Worm (Caenorhabditis elegans): Measurements from ENCODE around the gene F47B8.10.
"Not testable (repeated sequence)": the region's sequence is repeated elsewhere in the genome, so short reads cannot be mapped to it uniquely, and the experiment has no call there.

F47B8.10 gene

DNA sequence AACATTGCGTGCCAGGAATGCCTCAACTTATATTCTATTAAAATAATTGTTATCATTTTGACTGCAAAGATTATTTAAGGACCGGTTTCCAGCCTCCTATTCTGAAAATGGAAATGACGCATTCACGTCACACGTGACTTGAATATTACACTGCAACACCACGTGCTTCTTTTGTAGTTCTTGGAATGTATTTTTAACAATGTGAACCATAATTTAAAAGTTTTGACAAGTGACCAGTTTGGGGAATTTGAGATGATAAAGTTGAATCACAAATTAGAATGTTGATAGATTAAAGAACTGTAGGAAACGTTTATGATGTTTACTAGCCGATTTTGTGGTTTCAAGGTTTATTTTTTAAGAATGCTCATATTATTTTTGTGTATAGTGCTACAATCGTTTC is at the start of gene F47B8.10:
F47B8.10 (plus strand) TSS at position 301 of the 400 bp plus-strand sequence.
- no peak for TF ChIP-seq flt-1 (GFP tag; IDR thresholded peaks at IDR 0.05)
- no peak for TF ChIP-seq tab-1 (GFP tag; IDR thresholded peaks at IDR 0.05)
- no peak for TF ChIP-seq cog-1 (tag; optimal IDR thresholded peaks at IDR 0.05)
- no peak for TF ChIP-seq med-1 (GFP tag; optimal IDR thresholded peaks at IDR 0.05; ENCODE audit: insufficient read depth)
- no peak for TF ChIP-seq ref-1 (GFP tag; conservative IDR thresholded peaks at IDR 0.05)
- TF ChIP-seq ztf-23 (GFP tag; IDR thresholded peaks at IDR 0.05) = no peak
- no peak for TF ChIP-seq T22C8.4 (GFP tag; IDR thresholded peaks at IDR 0.05)
- no peak for TF ChIP-seq ztf-29 (GFP tag; IDR thresholded peaks at IDR 0.05)
- no peak for TF ChIP-seq klf-2 (GFP tag; conservative IDR thresholded peaks at IDR 0.05)

- TF ChIP-seq T22C8.4 (GFP tag; IDR thresholded peaks at IDR 0.05) (no peak), flt-1 (GFP tag; IDR thresholded peaks at IDR 0.05) (no peak), ztf-23 (GFP tag; IDR thresholded peaks at IDR 0.05) (no peak), tab-1 (GFP tag; IDR thresholded peaks at IDR 0.05) (no peak), ztf-29 (GFP tag; IDR thresholded peaks at IDR 0.05) (no peak), ref-1 (GFP tag; conservative IDR thresholded peaks at IDR 0.05) (no peak), med-1 (GFP tag; optimal IDR thresholded peaks at IDR 0.05; ENCODE audit: insufficient read depth) (no peak), klf-2 (GFP tag; conservative IDR thresholded peaks at IDR 0.05) (no peak), cog-1 (tag; optimal IDR thresholded peaks at IDR 0.05) (no peak)
Measured at ce11 chrV:14293667-14294194, 48.0 kb upstream of the F47B8.10 start, which contains the start of gene F14D7.2. F14D7.2 (minus strand) TSS chrV:14293717.

DNA sequence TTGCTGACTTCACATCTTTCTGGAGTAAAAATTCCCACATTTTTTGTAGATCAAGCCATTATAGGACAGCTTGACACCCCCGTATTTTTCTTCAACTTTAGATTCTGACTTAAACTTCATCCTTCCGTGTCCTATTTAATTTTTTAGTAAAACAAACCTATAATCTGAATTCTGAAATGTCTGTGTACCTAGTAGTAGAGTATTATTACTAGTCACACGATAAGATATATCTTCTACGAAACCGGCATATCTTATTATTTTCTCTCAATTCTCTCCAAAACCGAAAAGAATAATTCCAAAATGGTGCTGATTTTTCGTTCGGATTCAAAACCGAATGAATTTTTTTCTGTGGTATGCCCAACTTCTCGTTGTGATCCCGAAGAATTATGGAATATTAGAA is 47.4 kb upstream of the F47B8.10 start, which contains the start of gene F14D7.9:
F14D7.9 (plus strand) TSS at position 301 of the 400 bp plus-strand sequence.
- TF ChIP-seq ztf-29 (GFP tag; IDR thresholded peaks at IDR 0.05) = no peak
- TF ChIP-seq T22C8.4 (GFP tag; IDR thresholded peaks at IDR 0.05) = no peak
- TF ChIP-seq tab-1 (GFP tag; IDR thresholded peaks at IDR 0.05) = no peak
- no peak for TF ChIP-seq klf-2 (GFP tag; conservative IDR thresholded peaks at IDR 0.05)
- TF ChIP-seq flt-1 (GFP tag; IDR thresholded peaks at IDR 0.05) = no peak
- no peak for TF ChIP-seq ref-1 (GFP tag; conservative IDR thresholded peaks at IDR 0.05)
- no peak for TF ChIP-seq ztf-23 (GFP tag; IDR thresholded peaks at IDR 0.05)
- no peak for TF ChIP-seq med-1 (GFP tag; optimal IDR thresholded peaks at IDR 0.05; ENCODE audit: insufficient read depth)
- no peak for TF ChIP-seq cog-1 (tag; optimal IDR thresholded peaks at IDR 0.05)

ce11 chrV:14296499-14296898 is 45.3 kb upstream of the F47B8.10 start, which contains the start of gene F14D7.3:
F14D7.3 (plus strand) TSS chrV:14296799.
- TF ChIP-seq ztf-23 (GFP tag; IDR thresholded peaks at IDR 0.05) (no peak), flt-1 (GFP tag; IDR thresholded peaks at IDR 0.05) (no peak), tab-1 (GFP tag; IDR thresholded peaks at IDR 0.05) (no peak), T22C8.4 (GFP tag; IDR thresholded peaks at IDR 0.05) (no peak), klf-2 (GFP tag; conservative IDR thresholded peaks at IDR 0.05) (no peak), med-1 (GFP tag; optimal IDR thresholded peaks at IDR 0.05; ENCODE audit: insufficient read depth) (no peak), ztf-29 (GFP tag; IDR thresholded peaks at IDR 0.05) (no peak), cog-1 (tag; optimal IDR thresholded peaks at IDR 0.05) (no peak), ref-1 (GFP tag; conservative IDR thresholded peaks at IDR 0.05) (no peak)

DNA sequence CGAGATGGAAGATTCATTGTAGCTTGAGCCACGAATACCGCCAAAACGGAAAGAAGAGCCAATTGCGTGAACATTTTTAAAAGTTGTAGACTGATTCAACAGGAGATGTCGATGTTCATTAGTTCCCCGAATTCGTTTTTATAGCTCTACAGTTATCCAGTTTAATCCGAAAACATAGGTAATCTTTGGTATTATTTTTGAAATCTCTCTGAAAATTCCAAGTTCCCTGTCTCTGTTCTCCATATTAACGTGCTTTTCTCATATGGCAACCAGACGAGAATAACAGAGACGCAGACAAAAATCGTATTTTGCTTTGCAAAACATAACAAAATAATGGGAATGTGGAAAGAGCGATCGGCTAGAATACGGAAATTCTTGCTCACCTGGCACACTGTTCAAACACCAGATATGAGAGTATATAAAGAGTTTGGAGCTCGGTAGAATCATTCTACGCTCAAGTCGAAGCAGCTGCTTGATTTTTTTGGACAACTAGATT is 42.2 kb upstream of the F47B8.10 start, which contains the start of the genes spig-3 and F14D7.12:
spig-3 (minus strand) TSS at position 101 of the 496 bp plus-strand sequence.
F14D7.12 (plus strand) TSS at position 446 of the 496 bp plus-strand sequence.
- TF ChIP-seq med-1 (GFP tag; optimal IDR thresholded peaks at IDR 0.05; ENCODE audit: insufficient read depth) = no peak
- no peak for TF ChIP-seq klf-2 (GFP tag; conservative IDR thresholded peaks at IDR 0.05)
- no peak for TF ChIP-seq ztf-23 (GFP tag; IDR thresholded peaks at IDR 0.05)
- TF ChIP-seq ztf-29 (GFP tag; IDR thresholded peaks at IDR 0.05) = no peak
- TF ChIP-seq cog-1 (tag; optimal IDR thresholded peaks at IDR 0.05) = no peak

DNA sequence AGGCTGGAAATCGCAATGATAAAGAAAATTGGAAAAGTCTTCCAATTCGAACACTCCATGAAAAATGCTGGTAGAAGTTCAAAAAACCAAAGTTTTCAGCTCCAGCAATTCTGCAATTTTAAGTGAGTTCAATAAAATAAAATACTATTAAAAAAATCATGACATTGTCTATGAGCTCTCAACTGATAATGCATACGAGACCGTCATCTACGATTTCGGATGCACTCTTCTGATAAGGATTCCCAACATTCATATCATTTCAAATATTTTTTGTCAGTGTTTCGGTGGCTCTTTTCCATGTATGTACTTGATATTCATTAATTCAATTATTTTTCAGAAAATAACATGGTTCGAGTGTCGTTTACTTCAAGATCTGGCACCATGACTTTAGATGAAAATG is 40.7 kb upstream of the F47B8.10 start, which contains the start of gene F14D7.6:
F14D7.6 (plus strand) TSS at position 338 of the 400 bp plus-strand sequence.
- TF ChIP-seq flt-1 (GFP tag; IDR thresholded peaks at IDR 0.05) (no peak), ztf-29 (GFP tag; IDR thresholded peaks at IDR 0.05) (no peak), klf-2 (GFP tag; conservative IDR thresholded peaks at IDR 0.05) (no peak), ztf-23 (GFP tag; IDR thresholded peaks at IDR 0.05) (no peak), T22C8.4 (GFP tag; IDR thresholded peaks at IDR 0.05) (no peak), cog-1 (tag; optimal IDR thresholded peaks at IDR 0.05) (no peak), ref-1 (GFP tag; conservative IDR thresholded peaks at IDR 0.05) (no peak), tab-1 (GFP tag; IDR thresholded peaks at IDR 0.05) (no peak), med-1 (GFP tag; optimal IDR thresholded peaks at IDR 0.05; ENCODE audit: insufficient read depth) (no peak)

DNA sequence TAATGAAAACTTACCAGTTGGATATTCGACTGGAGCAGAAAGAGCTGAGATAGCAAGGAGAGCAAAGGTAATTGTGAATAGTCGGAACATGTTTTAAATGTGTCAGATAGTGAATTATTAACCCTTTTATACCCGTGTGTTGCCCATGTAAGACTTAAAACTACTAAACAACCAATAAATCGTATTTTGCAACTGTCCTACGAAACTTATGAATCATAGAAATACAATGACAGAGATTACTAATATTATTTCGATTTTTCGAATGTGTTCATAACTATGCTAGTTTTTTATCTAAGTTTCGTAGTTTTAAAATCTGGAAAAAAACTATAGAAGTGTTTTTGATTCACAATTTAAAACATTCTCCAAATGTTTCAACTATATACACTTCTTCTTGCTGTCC is 35.0 kb upstream of the F47B8.10 start, which contains the start of gene spig-4:
spig-4 (minus strand) TSS at position 101 of the 400 bp plus-strand sequence.
- TF ChIP-seq med-1 (GFP tag; optimal IDR thresholded peaks at IDR 0.05; ENCODE audit: insufficient read depth); tab-1 (GFP tag; IDR thresholded peaks at IDR 0.05); ztf-29 (GFP tag; IDR thresholded peaks at IDR 0.05): not testable (repeated sequence)

DNA sequence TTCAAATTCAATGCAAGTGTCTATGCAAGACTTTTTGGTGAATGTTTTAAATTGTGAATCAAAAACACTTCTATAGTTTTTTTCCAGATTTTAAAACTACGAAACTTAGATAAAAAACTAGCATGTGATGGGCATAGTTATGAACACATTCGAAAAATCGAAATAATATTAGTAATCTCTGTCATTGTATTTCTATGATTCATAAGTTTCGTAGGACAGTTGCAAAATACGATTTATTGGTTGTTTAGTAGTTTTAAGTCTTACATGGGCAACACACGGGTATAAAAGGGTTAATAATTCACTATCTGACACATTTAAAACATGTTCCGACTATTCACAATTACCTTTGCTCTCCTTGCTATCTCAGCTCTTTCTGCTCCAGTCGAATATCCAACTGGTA is 33.6 kb upstream of the F47B8.10 start, which contains the start of gene spig-5:
spig-5 (plus strand) TSS at position 301 of the 400 bp plus-strand sequence.
- not testable (repeated sequence) for TF ChIP-seq flt-1, ztf-29, T22C8.4 (GFP tag; IDR thresholded peaks at IDR 0.05)

- TF ChIP-seq med-1 (GFP tag; optimal IDR thresholded peaks at IDR 0.05; ENCODE audit: insufficient read depth); ref-1 (GFP tag; conservative IDR thresholded peaks at IDR 0.05); tab-1 (GFP tag; IDR thresholded peaks at IDR 0.05): not testable (repeated sequence)
Measured at ce11 chrV:14309632-14310031, 32.1 kb upstream of the F47B8.10 start, which contains the start of gene F14D7.14. F14D7.14 (plus strand) TSS chrV:14309932.

DNA sequence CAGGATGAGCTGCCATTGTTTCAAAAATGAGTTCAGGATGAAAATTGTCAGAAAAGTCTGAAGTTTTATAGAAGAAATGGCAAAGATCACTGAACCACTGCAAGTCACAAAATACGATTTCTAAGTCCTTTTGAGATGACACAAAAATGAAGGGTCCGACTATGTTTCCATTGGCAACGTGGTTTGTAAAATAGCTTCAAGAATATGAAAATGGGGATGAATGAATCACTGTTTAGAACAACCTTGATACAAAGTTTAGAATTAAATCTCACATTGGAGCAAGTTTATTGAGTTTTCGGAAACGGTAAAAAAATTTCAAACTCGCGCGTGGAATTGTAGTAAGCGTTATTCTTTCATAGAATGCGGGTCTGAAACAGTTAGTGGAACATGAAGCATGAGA is 30.7 kb upstream of the F47B8.10 start, which contains the start of gene ddn-3:
ddn-3 (minus strand) TSS at position 101 of the 400 bp plus-strand sequence.
- no peak for TF ChIP-seq klf-2 (GFP tag; conservative IDR thresholded peaks at IDR 0.05)
- no peak for TF ChIP-seq ztf-23 (GFP tag; IDR thresholded peaks at IDR 0.05)
- no peak for TF ChIP-seq cog-1 (tag; optimal IDR thresholded peaks at IDR 0.05)
- TF ChIP-seq tab-1 (GFP tag; IDR thresholded peaks at IDR 0.05) = no peak
- no peak for TF ChIP-seq ztf-29 (GFP tag; IDR thresholded peaks at IDR 0.05)
- no peak for TF ChIP-seq flt-1 (GFP tag; IDR thresholded peaks at IDR 0.05)

Measured in whole organism, midembryonic.